Fruit fly (Drosophila melanogaster) whole organism, embryonic: ENCODE data around the gene Dis3l2.

Experiments used
- Ada2b ChIP-seq: fragments of 200-800 bp; sonication (Bioruptor generic); IDR thresholded peaks from 2 replicates; pipeline ENCODE4 v1.3.6; 2022; ENCODE audit warnings: missing biosample characterization, missing genetic modification characterization
- CG11723 ChIP-seq: fragments of 200-800 bp; sonication (Bioruptor generic); optimal IDR thresholded peaks from 2 replicates; lab custom pipeline; 2017; ENCODE audit warnings: missing biosample characterization, mild to moderate bottlenecking, missing genetic modification characterization
- CG12299 ChIP-seq: fragments of 200-800 bp; sonication (Bioruptor generic); optimal IDR thresholded peaks from 2 replicates; lab custom pipeline; 2018; ENCODE audit warnings: missing biosample characterization, mild to moderate bottlenecking, missing genetic modification characterization
- CG13296 ChIP-seq: fragments of 200-800 bp; sonication (Bioruptor generic); optimal IDR thresholded peaks from 3 replicates; lab custom pipeline; 2018; ENCODE audit warnings: missing biosample characterization, mild to moderate bottlenecking, missing genetic modification characterization
- CG13894 ChIP-seq: fragments of 200-800 bp; sonication (Bioruptor generic); optimal IDR thresholded peaks from 3 replicates; lab custom pipeline; 2018; ENCODE audit warnings: missing biosample characterization, mild to moderate bottlenecking, missing genetic modification characterization, moderate library complexity
- CG14441 ChIP-seq: fragments of 200-800 bp; sonication (Bioruptor generic); IDR thresholded peaks from 2 replicates; pipeline ENCODE4 v1.3.6; 2022; ENCODE audit warnings: missing biosample characterization, missing genetic modification characterization
- CG15269 ChIP-seq: fragments of 200-800 bp; sonication (Bioruptor generic); optimal IDR thresholded peaks from 2 replicates; lab custom pipeline; 2018; ENCODE audit warnings: missing biosample characterization, mild to moderate bottlenecking, missing genetic modification characterization, moderate library complexity
- CG1602 ChIP-seq: fragments of 200-800 bp; sonication (Bioruptor generic); optimal IDR thresholded peaks from 3 replicates; lab custom pipeline; 2016; ENCODE audit warnings: missing biosample characterization, missing genetic modification characterization
- CG1647 ChIP-seq: fragments of 200-800 bp; sonication (Bioruptor generic); optimal IDR thresholded peaks from 3 replicates; lab custom pipeline; 2016; ENCODE audit warnings: missing biosample characterization, missing genetic modification characterization
- CG1832 ChIP-seq: fragments of 200-800 bp; sonication (Bioruptor generic); optimal IDR thresholded peaks from 2 replicates; lab custom pipeline; 2017; ENCODE audit warnings: missing biosample characterization, mild to moderate bottlenecking, missing genetic modification characterization, inconsistent platforms
- CG2712 ChIP-seq: fragments of 200-800 bp; optimal IDR thresholded peaks from 3 replicates; lab custom pipeline; 2019; ENCODE audit warnings: missing biosample characterization, mild to moderate bottlenecking, missing genetic modification characterization, moderate library complexity
- CG31365 ChIP-seq: fragments of 200-800 bp; sonication (Bioruptor generic); optimal IDR thresholded peaks from 2 replicates; lab custom pipeline; 2018; ENCODE audit warnings: missing biosample characterization, mild to moderate bottlenecking, missing genetic modification characterization
- CG32532 ChIP-seq: fragments of 200-800 bp; sonication (Bioruptor generic); IDR thresholded peaks from 2 replicates; pipeline ENCODE4 v1.3.6; 2022; ENCODE audit warnings: missing biosample characterization, missing genetic modification characterization
- CG4424 ChIP-seq: fragments of 200-800 bp; sonication (Bioruptor generic); optimal IDR thresholded peaks from 3 replicates; lab custom pipeline; 2016; ENCODE audit warnings: missing biosample characterization, missing genetic modification characterization
- CG4820 ChIP-seq: fragments of 200-800 bp; sonication (Bioruptor generic); optimal IDR thresholded peaks from 3 replicates; lab custom pipeline; 2016; ENCODE audit warnings: missing biosample characterization, missing genetic modification characterization
- CG7928 ChIP-seq: fragments of 200-800 bp; sonication (Bioruptor generic); optimal IDR thresholded peaks from 2 replicates; lab custom pipeline; 2017; ENCODE audit warnings: missing biosample characterization, mild to moderate bottlenecking, missing genetic modification characterization
- CG8290 ChIP-seq, 3 experiments: fragments of 200-800 bp; sonication (Bioruptor generic); optimal IDR thresholded peaks; 2 replicates each; lab custom pipeline; 2016 to 2019; ENCODE audit warnings: missing biosample characterization in 3 of 3, missing genetic modification characterization in 3 of 3, mild to moderate bottlenecking in 2 of 3, moderate library complexity in 1 of 3
- CG9876 ChIP-seq: fragments of 200-800 bp; sonication (Bioruptor generic); optimal IDR thresholded peaks from 2 replicates; lab custom pipeline; 2016; ENCODE audit warnings: missing biosample characterization, missing genetic modification characterization
- CHES-1-like ChIP-seq: fragments of 200-800 bp; sonication (Bioruptor generic); optimal IDR thresholded peaks from 2 replicates; lab custom pipeline; 2016; ENCODE audit warnings: missing biosample characterization, missing genetic modification characterization
- D19B ChIP-seq: fragments of 200-800 bp; sonication (Bioruptor generic); optimal IDR thresholded peaks from 2 replicates; lab custom pipeline; 2017; ENCODE audit warnings: missing biosample characterization, mild to moderate bottlenecking, missing genetic modification characterization
- Doc2 ChIP-seq: fragments of 200-800 bp; sonication (Bioruptor generic); IDR thresholded peaks from 2 replicates; pipeline ENCODE4 v1.3.6; 2022; ENCODE audit warnings: missing biosample characterization, missing genetic modification characterization
- Drgx ChIP-seq: fragments of 200-800 bp; sonication (Bioruptor generic); IDR thresholded peaks from 2 replicates; pipeline ENCODE4 v1.3.6; 2022; ENCODE audit warnings: missing biosample characterization, missing genetic modification characterization
- E2f2 ChIP-seq: fragments of 200-800 bp; sonication (Bioruptor generic); IDR thresholded peaks from 2 replicates; pipeline ENCODE4 v1.3.6; 2022; ENCODE audit warnings: missing biosample characterization, missing genetic modification characterization
- Fer2 ChIP-seq: fragments of 200-800 bp; sonication (Bioruptor generic); optimal IDR thresholded peaks from 2 replicates; lab custom pipeline; 2018; ENCODE audit warnings: missing biosample characterization, mild to moderate bottlenecking, missing genetic modification characterization, moderate library complexity
- Fer3 ChIP-seq: fragments of 200-800 bp; sonication (Bioruptor generic); optimal IDR thresholded peaks from 2 replicates; lab custom pipeline; 2018; ENCODE audit warnings: missing biosample characterization, mild to moderate bottlenecking, missing genetic modification characterization, moderate library complexity
- Gsc ChIP-seq: fragments of 200-800 bp; sonication (Bioruptor generic); IDR thresholded peaks from 2 replicates; pipeline ENCODE4 v1.3.6; 2022; ENCODE audit warnings: missing biosample characterization, missing genetic modification characterization
- Hey ChIP-seq: fragments of 200-800 bp; sonication (Bioruptor generic); optimal IDR thresholded peaks from 3 replicates; lab custom pipeline; 2018; ENCODE audit warnings: missing biosample characterization, mild to moderate bottlenecking, missing genetic modification characterization
- Mes4 ChIP-seq: fragments of 200-800 bp; sonication (Bioruptor generic); optimal IDR thresholded peaks from 2 replicates; lab custom pipeline; 2016; ENCODE audit warnings: missing biosample characterization, missing genetic modification characterization
- Rfx ChIP-seq: fragments of 200-800 bp; sonication (Bioruptor generic); IDR thresholded peaks from 2 replicates; pipeline ENCODE4 v1.3.6; 2022; ENCODE audit warnings: missing biosample characterization, missing genetic modification characterization
- Stat92E ChIP-seq, 3 experiments: fragments of >200 bp in 2 of 3; fragments of 200-800 bp in 1 of 3; sonication (Bioruptor generic) in 1 of 3; optimal IDR thresholded peaks; 2 replicates each; lab custom pipeline; 2017 to 2019; ENCODE audit warnings: missing biosample characterization in 3 of 3, missing genetic modification characterization in 3 of 3, mild to moderate bottlenecking in 1 of 3, moderate library complexity in 1 of 3
- abd-A ChIP-seq: fragments of 200-800 bp; sonication (Bioruptor generic); optimal IDR thresholded peaks from 3 replicates; lab custom pipeline; 2019; ENCODE audit warnings: missing biosample characterization, mild to moderate bottlenecking, missing genetic modification characterization, moderate library complexity
- cas ChIP-seq: fragments of 200-800 bp; sonication (Bioruptor generic); IDR thresholded peaks from 2 replicates; pipeline ENCODE4 v1.3.6; 2022; ENCODE audit warnings: missing biosample characterization, missing genetic modification characterization
- cato ChIP-seq: fragments of 200-800 bp; sonication (Bioruptor generic); optimal IDR thresholded peaks from 2 replicates; lab custom pipeline; 2016; ENCODE audit warnings: missing biosample characterization, missing genetic modification characterization, borderline replicate concordance
- danr ChIP-seq: fragments of 200-800 bp; sonication (Bioruptor generic); IDR thresholded peaks from 2 replicates; pipeline ENCODE4 v1.3.6; 2022; ENCODE audit warnings: missing biosample characterization, missing genetic modification characterization
- dysf ChIP-seq: fragments of 200-800 bp; sonication (Bioruptor generic); IDR thresholded peaks from 3 replicates; pipeline ENCODE4 v1.3.6; 2022; ENCODE audit warnings: missing biosample characterization, missing genetic modification characterization
- emc ChIP-seq: fragments of 200-800 bp; sonication (Bioruptor generic); optimal IDR thresholded peaks from 2 replicates; lab custom pipeline; 2016; ENCODE audit warnings: missing biosample characterization, missing genetic modification characterization
- esg ChIP-seq: fragments of 200-800 bp; sonication (Bioruptor generic); conservative IDR thresholded peaks from 2 replicates; pipeline ENCODE4 v1.3.6; 2022; ENCODE audit warnings: missing biosample characterization, missing genetic modification characterization
- eyg ChIP-seq: fragments of 200-800 bp; sonication (Bioruptor generic); optimal IDR thresholded peaks from 3 replicates; lab custom pipeline; 2016; ENCODE audit warnings: missing biosample characterization, missing genetic modification characterization
- gsb ChIP-seq: fragments of 200-800 bp; sonication (Bioruptor generic); IDR thresholded peaks from 2 replicates; pipeline ENCODE4 v1.3.6; 2022; ENCODE audit warnings: missing biosample characterization, missing genetic modification characterization
- hbn ChIP-seq: fragments of 200-800 bp; sonication (Bioruptor generic); IDR thresholded peaks from 2 replicates; pipeline ENCODE4 v1.3.6; 2022; ENCODE audit warnings: missing biosample characterization, missing genetic modification characterization; ENCODE audit not compliant: partially characterized antibody
- her ChIP-seq: fragments of 200-800 bp; sonication (Bioruptor generic); optimal IDR thresholded peaks from 2 replicates; lab custom pipeline; 2016; ENCODE audit warnings: missing biosample characterization, missing genetic modification characterization
- ind ChIP-seq: fragments of 200-800 bp; sonication (Bioruptor generic); optimal IDR thresholded peaks from 3 replicates; lab custom pipeline; 2016; ENCODE audit warnings: missing biosample characterization, missing genetic modification characterization
- lbe ChIP-seq: fragments of 200-800 bp; sonication (Bioruptor generic); optimal IDR thresholded peaks from 2 replicates; lab custom pipeline; 2016; ENCODE audit warnings: missing biosample characterization, mild to moderate bottlenecking, missing genetic modification characterization
- psq ChIP-seq: fragments of 200-800 bp; sonication (Bioruptor generic); optimal IDR thresholded peaks from 2 replicates; lab custom pipeline; 2017; ENCODE audit warnings: missing biosample characterization, missing genetic modification characterization
- repo ChIP-seq: fragments of 200-800 bp; sonication (Bioruptor generic); optimal IDR thresholded peaks from 2 replicates; lab custom pipeline; 2016; ENCODE audit warnings: missing biosample characterization, missing genetic modification characterization
- row ChIP-seq: fragments of 200-800 bp; sonication (Bioruptor generic); IDR thresholded peaks from 3 replicates; pipeline ENCODE4 v1.3.6; 2022; ENCODE audit warnings: missing biosample characterization, missing genetic modification characterization
- sim ChIP-seq: fragments of 200-800 bp; sonication (Bioruptor generic); IDR thresholded peaks from 2 replicates; pipeline ENCODE4 v1.3.6; 2022; ENCODE audit warnings: missing biosample characterization, missing genetic modification characterization
- tap ChIP-seq: fragments of 200-800 bp; optimal IDR thresholded peaks from 3 replicates; lab custom pipeline; 2019; ENCODE audit warnings: missing biosample characterization, mild to moderate bottlenecking, missing genetic modification characterization, moderate library complexity
- trh ChIP-seq: fragments of 200-800 bp; sonication (Bioruptor generic); optimal IDR thresholded peaks from 2 replicates; lab custom pipeline; 2016; ENCODE audit warnings: missing biosample characterization, missing genetic modification characterization
- vvl ChIP-seq: fragments of 200-800 bp; sonication (Bioruptor generic); IDR thresholded peaks from 2 replicates; pipeline ENCODE4 v1.3.6; 2022; ENCODE audit warnings: missing biosample characterization, missing genetic modification characterization

The Dis3l2 gene

DNA sequence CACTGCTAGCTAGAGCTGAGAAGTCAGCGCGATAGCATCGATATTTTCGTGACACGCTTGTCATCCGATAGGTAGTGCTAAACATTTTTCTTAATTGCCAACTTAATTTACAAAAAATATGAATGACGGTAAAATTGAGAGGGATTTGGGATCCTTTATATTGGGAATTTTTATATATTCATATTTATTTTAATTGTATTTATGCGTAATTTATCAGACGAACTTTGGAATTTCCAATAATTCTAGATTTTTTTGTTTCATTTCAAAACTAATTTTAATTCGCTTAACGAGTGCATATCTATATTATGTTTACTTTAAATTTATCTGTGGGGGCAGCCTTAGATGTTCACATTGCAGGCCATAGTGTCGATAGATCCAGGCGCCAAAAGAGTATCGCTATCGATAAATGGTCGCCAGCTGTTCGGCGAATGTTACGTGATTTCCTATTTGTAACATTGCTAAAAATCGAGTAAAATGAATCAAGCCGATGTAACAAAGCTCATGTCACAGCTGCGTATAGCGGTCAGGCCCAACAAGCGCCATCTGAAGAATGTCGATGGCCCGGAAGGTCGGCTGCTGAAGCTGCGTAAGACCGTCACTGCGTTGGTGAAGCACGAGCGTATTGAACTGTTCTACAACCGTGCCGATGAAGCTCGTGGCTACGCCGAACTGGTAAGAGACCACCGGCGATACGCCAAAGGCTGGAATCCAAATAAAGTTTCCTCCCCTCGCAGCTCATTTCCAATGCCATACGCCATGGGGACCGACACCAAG lies 52.1 kb downstream of the Dis3l2 start, which contains the start of the genes Tudor-SN and mRpL17 (continued):
- TF ChIP-seq sim (no peak), CG4424 (GFP tag; lab: Kevin White, UChicago) (peak; percentile 60), esg (no peak), Gsc (GFP tag; lab: Robert Waterston, UW) (no peak), lbe (peak; percentile 66), Fer2 (tag; lab: Kevin White, UChicago) (no peak), danr (GFP tag; lab: Robert Waterston, UW) (no peak), CG1647 (GFP tag; lab: Kevin White, UChicago) (no peak), psq (GFP tag; lab: Kevin White, UChicago) (peak; percentile 2), CG13894 (tag; lab: Kevin White, UChicago) (no peak), CG14441 (GFP tag; lab: Robert Waterston, UW) (no peak), Mes4 (GFP tag; lab: Kevin White, UChicago) (no peak), Fer3 (tag; lab: Kevin White, UChicago) (no peak), ind (GFP tag; lab: Kevin White, UChicago) (peak; percentile 51), dysf (GFP tag; lab: Robert Waterston, UW) (no peak), Rfx (GFP tag; lab: Robert Waterston, UW) (peak; percentile 66), CHES-1-like (GFP tag; lab: Kevin White, UChicago) (no peak), row (GFP tag; lab: Robert Waterston, UW) (peak; percentile 78), Doc2 (GFP tag; lab: Robert Waterston, UW) (no peak), D19B (GFP tag; lab: Kevin White, UChicago) (no peak), CG9876 (no peak), CG8290 (GFP tag; optimal IDR thresholded peaks at IDR 0.05; lab: Kevin White, UChicago) (peak; percentile 21), CG8290 (tag; optimal IDR thresholded peaks at IDR 0.05; lab: Kevin White, UChicago) (peak in 1 of 2 experiments; percentile 35), eyg (GFP tag; lab: Kevin White, UChicago) (no peak), CG31365 (no peak), gsb (no peak), CG2712 (peak; percentile 69), Ada2b (GFP tag; lab: Robert Waterston, UW) (0 out of 2 replicates have a peak, but pooled peaks have one; percentile 1), cato (GFP tag; lab: Kevin White, UChicago) (peak; percentile 15), emc (GFP tag; lab: Kevin White, UChicago) (no peak), E2f2 (GFP tag; lab: Robert Waterston, UW) (peak; percentile 46; the same call in 1 of the 2 replicates), CG13296 (GFP tag; lab: Kevin White, UChicago) (no peak), CG1602 (GFP tag; lab: Kevin White, UChicago) (peak; percentile 17), repo (no peak), abd-A (no peak), Drgx (no peak), hbn (peak; percentile 85), her (GFP tag; lab: Kevin White, UChicago) (no peak), CG11723 (GFP tag; lab: Kevin White, UChicago) (no peak), CG1832 (GFP tag; lab: Kevin White, UChicago) (no peak), Hey (tag; lab: Kevin White, UChicago) (no peak), cas (GFP tag; lab: Robert Waterston, UW) (no peak), vvl (peak; percentile 21), CG4820 (GFP tag; lab: Kevin White, UChicago) (peak; percentile 21), Stat92E (GFP tag; optimal IDR thresholded peaks at IDR 0.05; lab: Kevin White, UChicago) (no peak), CG7928 (GFP tag; lab: Kevin White, UChicago) (peak; percentile 17), CG32532 (GFP tag; lab: Robert Waterston, UW) (peak; percentile 40; the same call in 1 of the 2 replicates), CG15269 (tag; lab: Kevin White, UChicago) (peak; percentile 40), CG12299 (no peak), trh (GFP tag; lab: Kevin White, UChicago) (no peak), tap (tag; lab: Kevin White, UChicago) (no peak)
